ENCODE assay signal across 5 fruit fly cellular contexts in the genomic region with DNA sequence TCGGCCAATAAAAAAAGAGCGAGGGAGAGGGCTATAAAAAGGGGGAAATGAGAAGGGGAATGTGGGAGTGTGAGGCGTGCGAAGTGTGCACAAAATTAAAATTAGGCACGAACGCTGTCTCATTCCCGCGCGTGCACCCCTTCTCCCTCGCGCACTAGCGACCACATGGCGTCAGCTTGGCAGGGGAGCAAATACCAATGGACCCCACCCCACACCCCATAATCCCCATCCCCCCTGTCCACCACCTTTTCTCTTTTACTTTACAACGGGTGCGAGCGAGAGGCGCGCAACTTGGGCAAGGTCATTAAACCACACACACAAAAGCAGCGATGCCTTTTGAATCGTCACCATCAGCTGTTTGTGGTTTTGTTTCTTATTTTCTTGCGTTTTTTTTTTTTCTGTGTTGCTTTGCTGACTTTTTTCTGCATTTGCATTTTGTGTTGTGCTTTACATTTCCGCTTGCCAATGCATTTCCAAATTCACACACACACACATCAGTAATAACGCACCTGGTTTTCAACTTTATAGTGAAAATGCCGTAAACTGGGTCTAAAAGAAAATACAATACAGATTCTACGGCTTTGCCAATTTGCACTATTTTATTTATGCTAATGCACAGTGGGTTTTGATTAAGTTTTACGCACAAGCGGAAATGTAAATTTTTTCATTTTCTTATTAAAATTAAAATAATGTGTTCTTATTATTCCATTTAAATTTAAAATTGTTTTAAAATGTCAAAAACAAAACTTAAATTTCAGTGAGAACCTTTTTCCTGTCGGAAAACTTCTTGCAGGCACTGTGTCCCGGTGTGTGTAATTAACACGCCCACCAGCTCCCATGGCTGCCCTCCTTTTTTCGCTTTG.
A peak's percentile ranks its signal among the peaks of the same experiment; 100 is the strongest.
TF ChIP-seq lines count a peak whose summit lies in the region.

No protein-coding gene starts in this region.

TF ChIP-seq in whole organism, adult, 20 proteins besides CTCF, POLR2A, EP300 and RAD21 (continued from another document):
- TF ChIP-seq CG33017 (tag; optimal IDR thresholded peaks at IDR 0.05; lab: Kevin White, UChicago) (peak; percentile 43), CG12768 (GFP tag; optimal IDR thresholded peaks at IDR 0.05; lab: Kevin White, UChicago) (peak; percentile 17), CG5204 (GFP tag; optimal IDR thresholded peaks at IDR 0.05; lab: Kevin White, UChicago) (peak; percentile 4), CG7045 (GFP tag; optimal IDR thresholded peaks at IDR 0.05; lab: Kevin White, UChicago) (peak; percentile 66), cic (GFP tag; optimal IDR thresholded peaks at IDR 0.05; lab: Kevin White, UChicago) (no peak)

TF ChIP-seq in whole organism, embryonic, 481 proteins besides CTCF, POLR2A, EP300 and RAD21 (continued from another document and continues in another):
- no peak for TF ChIP-seq CG8359 (GFP tag; optimal IDR thresholded peaks at IDR 0.05; lab: Kevin White, UChicago; ENCODE audit: borderline replicate concordance)
- peak; percentile 98 for TF ChIP-seq CG12769 (tag; optimal IDR thresholded peaks at IDR 0.05; lab: Kevin White, UChicago)
- TF ChIP-seq odd (GFP tag; optimal IDR thresholded peaks at IDR 0.05; lab: Kevin White, UChicago) = peak; percentile 38
- no peak for TF ChIP-seq CG5953 (GFP tag; IDR thresholded peaks at IDR 0.05; lab: Robert Waterston, UW)
- no peak for TF ChIP-seq Opbp (GFP tag; IDR thresholded peaks at IDR 0.05; lab: Robert Waterston, UW; ENCODE audit: partially characterized antibody)
- no peak for TF ChIP-seq Stat92E (GFP tag; optimal IDR thresholded peaks at IDR 0.05; lab: Kevin White, UChicago)
- no peak for TF ChIP-seq CHES-1-like (GFP tag; optimal IDR thresholded peaks at IDR 0.05; lab: Kevin White, UChicago)
- TF ChIP-seq Drgx (GFP tag; IDR thresholded peaks at IDR 0.05; lab: Robert Waterston, UW) = peak; percentile 69
- TF ChIP-seq ac (GFP tag; optimal IDR thresholded peaks at IDR 0.05; lab: Kevin White, UChicago) = no peak
- TF ChIP-seq vfl (GFP tag; optimal IDR thresholded peaks at IDR 0.05; lab: Kevin White, UChicago) = no peak
- TF ChIP-seq tap (tag; optimal IDR thresholded peaks at IDR 0.05; lab: Kevin White, UChicago) = peak; percentile 60
- no peak for TF ChIP-seq cato (GFP tag; optimal IDR thresholded peaks at IDR 0.05; lab: Kevin White, UChicago; ENCODE audit: borderline replicate concordance)
- TF ChIP-seq CG31388 (GFP tag; optimal IDR thresholded peaks at IDR 0.05; lab: Kevin White, UChicago) = no peak
- TF ChIP-seq CG14965 (GFP tag; optimal IDR thresholded peaks at IDR 0.05; lab: Kevin White, UChicago; ENCODE audit: borderline replicate concordance) = no peak
- TF ChIP-seq esg (GFP tag; conservative IDR thresholded peaks at IDR 0.05; lab: Robert Waterston, UW) = 0 out of 2 replicates have a peak, but pooled peaks have one; percentile 49
- TF ChIP-seq tio (GFP tag; optimal IDR thresholded peaks at IDR 0.05; lab: Kevin White, UChicago) = peak; percentile 31
- no peak for TF ChIP-seq gcm2 (GFP tag; optimal IDR thresholded peaks at IDR 0.05; lab: Kevin White, UChicago)
- no peak for TF ChIP-seq D19B (GFP tag; optimal IDR thresholded peaks at IDR 0.05; lab: Kevin White, UChicago)
- TF ChIP-seq CG9797 (GFP tag; optimal IDR thresholded peaks at IDR 0.05; lab: Kevin White, UChicago) = no peak
- TF ChIP-seq gcm (GFP tag; optimal IDR thresholded peaks at IDR 0.05; lab: Kevin White, UChicago) = no peak
- TF ChIP-seq jing (GFP tag; optimal IDR thresholded peaks at IDR 0.05; lab: Kevin White, UChicago) = no peak
- peak; percentile 64; the same call in 2 of the 3 replicates for TF ChIP-seq CG17361 (GFP tag; IDR thresholded peaks at IDR 0.05; lab: Robert Waterston, UW)
- TF ChIP-seq CG30431 (GFP tag; optimal IDR thresholded peaks at IDR 0.05; lab: Kevin White, UChicago) = no peak
- TF ChIP-seq CG17385 (GFP tag; optimal IDR thresholded peaks at IDR 0.05; lab: Kevin White, UChicago) = no peak
- TF ChIP-seq CG9437 (GFP tag; optimal IDR thresholded peaks at IDR 0.05; lab: Kevin White, UChicago) = peak; percentile 21
- no peak for TF ChIP-seq CG12219 (GFP tag; optimal IDR thresholded peaks at IDR 0.05; lab: Kevin White, UChicago)
- peak; percentile 65 for TF ChIP-seq row (GFP tag; IDR thresholded peaks at IDR 0.05; lab: Robert Waterston, UW)
- peak; percentile 71; the same call in 2 of the 3 replicates for TF ChIP-seq CG11456 (GFP tag; IDR thresholded peaks at IDR 0.05; lab: Robert Waterston, UW)

TF ChIP-seq in whole organism, prepupa, 60 proteins besides CTCF, POLR2A, EP300 and RAD21 (continued from another document and continues in another):
- TF ChIP-seq Eip75B (GFP tag; optimal IDR thresholded peaks at IDR 0.05; lab: Kevin White, UChicago) (peak; percentile 57), CG32006 (GFP tag; optimal IDR thresholded peaks at IDR 0.05; lab: Kevin White, UChicago) (peak; percentile 70), Sox15 (GFP tag; optimal IDR thresholded peaks at IDR 0.05; lab: Kevin White, UChicago) (peak; percentile 54), CG10631 (GFP tag; optimal IDR thresholded peaks at IDR 0.05; lab: Kevin White, UChicago) (peak; percentile 57), Sox102F (GFP tag; optimal IDR thresholded peaks at IDR 0.05; lab: Kevin White, UChicago) (peak; percentile 70), fd59A (GFP tag; optimal IDR thresholded peaks at IDR 0.05; lab: Kevin White, UChicago) (peak; percentile 45), salr (GFP tag; optimal IDR thresholded peaks at IDR 0.05; lab: Kevin White, UChicago) (peak in 1 of 2 experiments; percentile 49), pdm3 (GFP tag; optimal IDR thresholded peaks at IDR 0.05; lab: Kevin White, UChicago) (peak; percentile 57), net (GFP tag; optimal IDR thresholded peaks at IDR 0.05; lab: Kevin White, UChicago) (peak; percentile 36), Eip78C (GFP tag; lab: Kevin White, UChicago) (peak; percentile 90), ss (GFP tag; optimal IDR thresholded peaks at IDR 0.05; lab: Kevin White, UChicago) (peak in 1 of 2 experiments; percentile 48), CG15336 (GFP tag; IDR thresholded peaks at IDR 0.05; lab: Robert Waterston, UW) (peak; percentile 78), CG8319 (GFP tag; optimal IDR thresholded peaks at IDR 0.05; lab: Kevin White, UChicago) (no peak), cyc (GFP tag; optimal IDR thresholded peaks at IDR 0.05; lab: Kevin White, UChicago) (peak; percentile 54), CG11294 (GFP tag; IDR thresholded peaks at IDR 0.05; lab: Robert Waterston, UW) (peak; percentile 61; the same call in 1 of the 2 replicates), CG6163 (GFP tag; IDR thresholded peaks at IDR 0.05; lab: Robert Waterston, UW) (peak; percentile 73), Hr38 (GFP tag; optimal IDR thresholded peaks at IDR 0.05; lab: Kevin White, UChicago) (no peak), Met (GFP tag; optimal IDR thresholded peaks at IDR 0.05; lab: Kevin White, UChicago) (peak; percentile 68), lz (GFP tag; optimal IDR thresholded peaks at IDR 0.05; lab: Kevin White, UChicago) (peak; percentile 72), CG8632 (GFP tag; optimal IDR thresholded peaks at IDR 0.05; lab: Kevin White, UChicago) (peak; percentile 47), esn (GFP tag; optimal IDR thresholded peaks at IDR 0.05; lab: Kevin White, UChicago) (peak; percentile 75), CG10669 (GFP tag; optimal IDR thresholded peaks at IDR 0.05; lab: Kevin White, UChicago) (peak; percentile 49), vri (GFP tag; optimal IDR thresholded peaks at IDR 0.05; lab: Kevin White, UChicago) (peak; percentile 29), eg (GFP tag; IDR thresholded peaks at IDR 0.05; lab: Robert Waterston, UW) (peak; percentile 67; the same call in 2 of the 3 replicates), CG31627 (GFP tag; optimal IDR thresholded peaks at IDR 0.05; lab: Kevin White, UChicago) (peak; percentile 63), achi (GFP tag; optimal IDR thresholded peaks at IDR 0.05; lab: Kevin White, UChicago) (peak; percentile 47), Sox14 (GFP tag; optimal IDR thresholded peaks at IDR 0.05; lab: Kevin White, UChicago) (peak; percentile 66), CG1621 (tag; optimal IDR thresholded peaks at IDR 0.05; lab: Kevin White, UChicago) (peak; percentile 25), Gug (GFP tag; IDR thresholded peaks at IDR 0.05; lab: Robert Waterston, UW) (peak; percentile 38; the same call in 1 of the 2 replicates)

TF ChIP-seq in whole organism, pupa, 21 proteins besides CTCF, POLR2A, EP300 and RAD21 (continued from another document):
- TF ChIP-seq CG15710 (tag; optimal IDR thresholded peaks at IDR 0.05; lab: Kevin White, UChicago) (peak; percentile 53), rn (GFP tag; IDR thresholded peaks at IDR 0.05; lab: Robert Waterston, UW) (peak; percentile 50; the same call in 1 of the 2 replicates), Pif1A (GFP tag; optimal IDR thresholded peaks at IDR 0.05; lab: Kevin White, UChicago) (peak; percentile 72), Ets98B (GFP tag; IDR thresholded peaks at IDR 0.05; lab: Robert Waterston, UW) (peak; percentile 40), CG8301 (tag; optimal IDR thresholded peaks at IDR 0.05; lab: Kevin White, UChicago) (peak; percentile 50)

TF ChIP-seq in whole organism, wandering third instar larva, 38 proteins besides CTCF, POLR2A, EP300 and RAD21 (continued from another document):
- peak; percentile 20 for TF ChIP-seq dmrt93B (GFP tag; optimal IDR thresholded peaks at IDR 0.05; lab: Kevin White, UChicago)
- TF ChIP-seq ey (GFP tag; optimal IDR thresholded peaks at IDR 0.05; lab: Kevin White, UChicago) = peak; percentile 42
- peak; percentile 44 for TF ChIP-seq h (GFP tag; optimal IDR thresholded peaks at IDR 0.05; lab: Kevin White, UChicago)
- peak in 1 of 2 experiments; percentile 44 for TF ChIP-seq foxo (GFP tag; optimal IDR thresholded peaks at IDR 0.05; lab: Kevin White, UChicago)
- TF ChIP-seq usp (GFP tag; optimal IDR thresholded peaks at IDR 0.05; lab: Kevin White, UChicago) = no peak
- TF ChIP-seq OdsH (GFP tag; optimal IDR thresholded peaks at IDR 0.05; lab: Kevin White, UChicago) = peak; percentile 3
